Worm (Caenorhabditis elegans): ENCODE data around the gene Y16B4A.2.

Gene Y16B4A.2

ce11 chrX:14743210-14743609 lies 28.4 kb downstream of the Y16B4A.2 start:
- no peak for TF ChIP-seq snpc-4 (tag; optimal IDR thresholded peaks at IDR 0.05)
- no peak for TF ChIP-seq nhr-28 (tag; optimal IDR thresholded peaks at IDR 0.05)
- TF ChIP-seq flh-1 (GFP tag; optimal IDR thresholded peaks at IDR 0.05), result no peak
- no peak for TF ChIP-seq blmp-1 (tag; optimal IDR thresholded peaks at IDR 0.05)
- no peak for TF ChIP-seq nhr-76 (tag; optimal IDR thresholded peaks at IDR 0.05)
- no peak for TF ChIP-seq zip-8 (tag; optimal IDR thresholded peaks at IDR 0.05)
- no peak for TF ChIP-seq ces-1 (GFP tag; optimal IDR thresholded peaks at IDR 0.05)
- no peak for TF ChIP-seq ceh-39 (tag; optimal IDR thresholded peaks at IDR 0.05)
- no peak for TF ChIP-seq mls-2 (tag; optimal IDR thresholded peaks at IDR 0.05)
- TF ChIP-seq sptf-1 (tag; optimal IDR thresholded peaks at IDR 0.05), result no peak
- TF ChIP-seq elt-1 (tag; optimal IDR thresholded peaks at IDR 0.05; ENCODE audit: borderline replicate concordance, insufficient read depth), result no peak
- TF ChIP-seq drap-1 (GFP tag; optimal IDR thresholded peaks at IDR 0.05), result no peak
- TF ChIP-seq unc-120 (tag; optimal IDR thresholded peaks at IDR 0.05; ENCODE audit: poor library complexity, severe bottlenecking), result no peak
- no peak for TF ChIP-seq mep-1 (tag; optimal IDR thresholded peaks at IDR 0.05)
- no peak for TF ChIP-seq ham-2 (GFP tag; optimal IDR thresholded peaks at IDR 0.05)

ce11 chrX:14740019-14740418 lies 31.6 kb downstream of the Y16B4A.2 start, which contains the start of gene C05G5.1:
Gene C05G5.1, minus strand, starts transcription at chrX:14740119.
- TF ChIP-seq elt-3 (tag; optimal IDR thresholded peaks at IDR 0.05), result no peak
- TF ChIP-seq ceh-39 (tag; optimal IDR thresholded peaks at IDR 0.05), result no peak
- TF ChIP-seq tbx-8 (GFP tag; optimal IDR thresholded peaks at IDR 0.05), result no peak
- no peak for TF ChIP-seq M03D4.4 (tag; optimal IDR thresholded peaks at IDR 0.05)
- no peak for TF ChIP-seq unc-120 (tag; optimal IDR thresholded peaks at IDR 0.05; ENCODE audit: poor library complexity, severe bottlenecking)
- TF ChIP-seq zip-8 (tag; optimal IDR thresholded peaks at IDR 0.05), result no peak
- TF ChIP-seq mls-2 (tag; optimal IDR thresholded peaks at IDR 0.05), result no peak
- no peak for TF ChIP-seq ceh-83 (GFP tag; optimal IDR thresholded peaks at IDR 0.05)
- no peak for TF ChIP-seq nhr-76 (tag; optimal IDR thresholded peaks at IDR 0.05)
- no peak for TF ChIP-seq sptf-1 (tag; optimal IDR thresholded peaks at IDR 0.05)
- no peak for TF ChIP-seq lin-32 (GFP tag; optimal IDR thresholded peaks at IDR 0.05)

ce11 chrX:14739466-14739865 lies 32.2 kb downstream of the Y16B4A.2 start:
- TF ChIP-seq nhr-76 (tag; optimal IDR thresholded peaks at IDR 0.05), result no peak
- TF ChIP-seq nhr-237 (tag; optimal IDR thresholded peaks at IDR 0.05), result no peak
- TF ChIP-seq flh-1 (GFP tag; optimal IDR thresholded peaks at IDR 0.05), result no peak
- TF ChIP-seq nhr-2 (tag; optimal IDR thresholded peaks at IDR 0.05), result no peak
- no peak for TF ChIP-seq snpc-4 (tag; optimal IDR thresholded peaks at IDR 0.05)
- TF ChIP-seq cnd-1 (tag; optimal IDR thresholded peaks at IDR 0.05), result no peak
- TF ChIP-seq lin-13 (tag; optimal IDR thresholded peaks at IDR 0.05), result no peak
- no peak for TF ChIP-seq tbx-8 (GFP tag; optimal IDR thresholded peaks at IDR 0.05)
- no peak for TF ChIP-seq mls-2 (tag; optimal IDR thresholded peaks at IDR 0.05)
- TF ChIP-seq unc-62 (GFP tag; optimal IDR thresholded peaks at IDR 0.05), result no peak
- TF ChIP-seq sem-2 (GFP tag; optimal IDR thresholded peaks at IDR 0.05), result no peak
- TF ChIP-seq ceh-83 (GFP tag; optimal IDR thresholded peaks at IDR 0.05), result no peak
- no peak for TF ChIP-seq ceh-43 (GFP tag; optimal IDR thresholded peaks at IDR 0.05)
- no peak for TF ChIP-seq pha-4 (tag; optimal IDR thresholded peaks at IDR 0.05)
- no peak for TF ChIP-seq elt-1 (tag; optimal IDR thresholded peaks at IDR 0.05; ENCODE audit: borderline replicate concordance, insufficient read depth)
- TF ChIP-seq ham-2 (GFP tag; optimal IDR thresholded peaks at IDR 0.05), result no peak
- no peak for TF ChIP-seq blmp-1 (tag; optimal IDR thresholded peaks at IDR 0.05)
- TF ChIP-seq nhr-12 (tag; optimal IDR thresholded peaks at IDR 0.05), result no peak
- TF ChIP-seq mep-1 (tag; optimal IDR thresholded peaks at IDR 0.05), result no peak

ce11 chrX:14737623-14738022 lies 34.0 kb downstream of the Y16B4A.2 start:
- TF ChIP-seq pha-4 (tag; optimal IDR thresholded peaks at IDR 0.05) (no peak), tbx-8 (GFP tag; optimal IDR thresholded peaks at IDR 0.05) (no peak), nhr-76 (tag; optimal IDR thresholded peaks at IDR 0.05) (no peak), mls-2 (tag; optimal IDR thresholded peaks at IDR 0.05) (no peak), nhr-237 (tag; optimal IDR thresholded peaks at IDR 0.05) (no peak), blmp-1 (tag; optimal IDR thresholded peaks at IDR 0.05) (no peak), lsy-2 (tag; optimal IDR thresholded peaks at IDR 0.05) (no peak), ceh-43 (GFP tag; optimal IDR thresholded peaks at IDR 0.05) (no peak), flh-1 (GFP tag; optimal IDR thresholded peaks at IDR 0.05) (no peak), drap-1 (GFP tag; optimal IDR thresholded peaks at IDR 0.05) (no peak), mab-5 (tag; optimal IDR thresholded peaks at IDR 0.05) (no peak)
